Worm (Caenorhabditis elegans) whole organism, midembryonic: ENCODE data around the gene tram-1.
A peak's percentile ranks its signal among the peaks of the same experiment; 100 is the strongest.

Experiments used
- T22C8.4 ChIP-seq: fragments of 200-800 bp; sonication (Bioruptor generic); IDR thresholded peaks from 2 replicates; pipeline ENCODE4 v1.3.6; 2022; ENCODE audit warnings: missing genetic modification characterization, missing compliant biosample characterization
- cog-1 ChIP-seq: sonication (generic microtip); optimal IDR thresholded peaks from 2 replicates; lab custom pipeline; 2016; ENCODE audit warnings: missing genetic modification characterization, missing compliant biosample characterization
- flt-1 ChIP-seq: fragments of 200-800 bp; sonication (Bioruptor generic); IDR thresholded peaks from 2 replicates; pipeline ENCODE4 v1.3.6; 2022; ENCODE audit warnings: missing genetic modification characterization, missing compliant biosample characterization
- klf-2 ChIP-seq: fragments of 200-800 bp; sonication (Bioruptor generic); conservative IDR thresholded peaks from 2 replicates; pipeline ENCODE4 v1.3.6; 2022; ENCODE audit warnings: missing genetic modification reagents, missing genetic modification characterization, missing compliant biosample characterization
- med-1 ChIP-seq: sonication (generic microtip); optimal IDR thresholded peaks from 2 replicates; lab custom pipeline; 2017; ENCODE audit warnings: missing genetic modification characterization, mild to moderate bottlenecking, missing compliant biosample characterization, antibody characterized with exemption, missing genetic modification reagents; ENCODE audit not compliant: insufficient read depth
- ref-1 ChIP-seq: fragments of 200-800 bp; sonication (Bioruptor generic); conservative IDR thresholded peaks from 2 replicates; pipeline ENCODE4 v1.3.6; 2022; ENCODE audit warnings: missing genetic modification reagents, missing genetic modification characterization, missing compliant biosample characterization
- tab-1 ChIP-seq: fragments of 200-800 bp; sonication (Bioruptor generic); IDR thresholded peaks from 2 replicates; pipeline ENCODE4 v1.3.6; 2022; ENCODE audit warnings: missing genetic modification characterization, missing compliant biosample characterization
- ztf-23 ChIP-seq: fragments of 200-800 bp; sonication (Bioruptor generic); IDR thresholded peaks from 2 replicates; pipeline ENCODE4 v1.3.6; 2022; ENCODE audit warnings: missing genetic modification reagents, missing genetic modification characterization, missing compliant biosample characterization
- ztf-29 ChIP-seq: fragments of 200-800 bp; sonication (Bioruptor generic); IDR thresholded peaks from 2 replicates; pipeline ENCODE4 v1.3.6; 2022; ENCODE audit warnings: missing genetic modification reagents, missing genetic modification characterization, missing compliant biosample characterization

tram-1 gene

DNA sequence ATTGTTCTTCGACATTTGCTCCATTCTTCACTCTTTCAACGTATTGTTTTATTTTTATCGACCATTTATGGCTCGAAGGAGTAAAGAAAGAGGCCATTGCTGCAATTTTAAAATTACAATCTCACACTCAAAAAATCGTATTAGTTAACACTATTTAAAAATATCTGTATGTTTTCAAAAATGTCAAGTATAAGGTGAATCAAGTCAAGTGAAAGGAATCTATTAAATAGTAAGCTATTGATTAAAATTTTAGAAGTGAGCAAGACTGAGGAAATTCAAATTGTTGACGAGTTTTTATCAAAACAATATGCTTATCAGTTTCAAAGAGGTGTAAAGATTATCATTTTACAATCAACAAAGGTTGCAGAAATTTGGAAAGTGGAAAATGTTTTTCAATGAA, 11.4 kb upstream of the tram-1 start, which contains the start of gene F01G10.4:
Gene F01G10.4 (minus strand): TSS at position 101 of the 400 bp plus-strand sequence.
- no peak for TF ChIP-seq med-1 (GFP tag; lab: Kevin White, UChicago)
- TF ChIP-seq tab-1 = no peak
- TF ChIP-seq T22C8.4 (GFP tag; lab: Robert Waterston, UW) = no peak
- TF ChIP-seq ztf-23 (GFP tag; lab: Robert Waterston, UW) = no peak
- TF ChIP-seq klf-2 = no peak
- no peak for TF ChIP-seq ztf-29
- no peak for TF ChIP-seq cog-1 (tag; lab: Kevin White, UChicago)
- no peak for TF ChIP-seq ref-1 (GFP tag; lab: Robert Waterston, UW)
- TF ChIP-seq flt-1 (GFP tag; lab: Robert Waterston, UW) = no peak

DNA sequence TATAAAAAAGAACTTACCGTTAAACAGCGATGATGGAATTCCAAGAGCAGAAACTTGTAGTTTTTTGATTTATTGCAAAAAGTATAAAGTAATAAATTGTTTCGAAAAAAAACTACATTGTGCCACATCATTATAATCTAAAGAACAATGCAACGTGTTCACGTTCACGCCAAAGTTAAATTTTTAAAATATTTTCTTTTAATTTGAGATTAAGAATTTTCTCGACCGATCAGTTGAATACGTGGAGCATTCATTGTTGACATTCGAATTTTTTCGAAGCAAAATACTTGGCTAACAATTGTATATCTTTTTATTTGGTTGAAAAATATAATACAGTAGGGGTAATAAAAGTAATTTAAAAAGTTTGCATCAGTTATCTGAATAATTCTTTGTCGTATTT, 9.9 kb upstream of the tram-1 start, which contains the start of gene F01G10.5:
Gene F01G10.5 (minus strand): TSS at position 101 of the 400 bp plus-strand sequence.
- TF ChIP-seq ztf-23 (GFP tag; lab: Robert Waterston, UW) (no peak), flt-1 (GFP tag; lab: Robert Waterston, UW) (no peak), cog-1 (tag; lab: Kevin White, UChicago) (no peak), T22C8.4 (GFP tag; lab: Robert Waterston, UW) (no peak), tab-1 (no peak), klf-2 (no peak), ztf-29 (no peak), ref-1 (GFP tag; lab: Robert Waterston, UW) (no peak), med-1 (GFP tag; lab: Kevin White, UChicago) (no peak)

DNA sequence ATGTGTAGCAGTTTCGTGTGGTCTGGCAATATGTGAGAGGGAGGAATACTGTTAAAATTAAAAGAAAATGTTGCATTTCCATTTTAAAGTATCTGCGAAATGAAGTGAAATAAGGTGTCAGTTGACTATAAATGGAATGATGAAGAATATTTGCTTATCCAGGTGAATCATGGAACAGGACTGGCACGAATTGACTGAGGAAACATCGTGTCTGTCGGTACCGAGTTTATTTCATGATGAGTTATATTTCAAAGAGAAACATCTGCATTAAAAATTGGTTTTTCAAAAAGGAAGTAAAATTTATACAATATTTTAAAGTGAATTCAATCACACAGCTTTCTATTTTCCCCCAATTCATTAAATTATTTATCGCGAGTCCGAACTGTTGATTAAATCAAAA, 6.4 kb upstream of the tram-1 start, which contains the start of gene F01G10.6:
Gene F01G10.6 (minus strand): TSS at position 101 of the 400 bp plus-strand sequence.
- TF ChIP-seq ztf-23 (GFP tag; lab: Robert Waterston, UW) = no peak
- no peak for TF ChIP-seq flt-1 (GFP tag; lab: Robert Waterston, UW)
- no peak for TF ChIP-seq T22C8.4 (GFP tag; lab: Robert Waterston, UW)
- no peak for TF ChIP-seq ztf-29

DNA sequence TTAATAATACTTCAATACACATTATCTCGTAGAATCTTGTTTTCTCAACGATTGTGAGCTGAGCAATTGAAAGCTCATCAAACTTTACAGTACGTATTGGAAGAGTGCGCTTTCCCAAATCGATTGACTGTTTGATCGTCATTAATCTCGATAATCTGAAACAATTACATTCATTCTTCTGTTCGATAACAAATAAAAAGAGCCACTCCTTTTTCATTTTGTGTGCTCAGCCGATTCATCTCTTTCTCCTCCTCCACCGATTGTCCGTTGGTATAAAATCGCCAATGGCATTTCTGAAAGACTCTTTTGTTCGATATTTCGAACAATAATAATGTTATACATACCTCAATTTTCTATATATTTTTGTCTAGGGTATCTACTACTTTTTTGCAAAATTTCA, 2.6 kb upstream of the tram-1 start, which contains the start of gene nas-12:
Gene nas-12 (plus strand): TSS at position 301 of the 400 bp plus-strand sequence.
- TF ChIP-seq med-1 (GFP tag; lab: Kevin White, UChicago) (no peak), ref-1 (GFP tag; lab: Robert Waterston, UW) (no peak), klf-2 (no peak), T22C8.4 (GFP tag; lab: Robert Waterston, UW) (no peak), flt-1 (GFP tag; lab: Robert Waterston, UW) (no peak), tab-1 (no peak), cog-1 (tag; lab: Kevin White, UChicago) (no peak), ztf-23 (GFP tag; lab: Robert Waterston, UW) (no peak), ztf-29 (no peak)

DNA sequence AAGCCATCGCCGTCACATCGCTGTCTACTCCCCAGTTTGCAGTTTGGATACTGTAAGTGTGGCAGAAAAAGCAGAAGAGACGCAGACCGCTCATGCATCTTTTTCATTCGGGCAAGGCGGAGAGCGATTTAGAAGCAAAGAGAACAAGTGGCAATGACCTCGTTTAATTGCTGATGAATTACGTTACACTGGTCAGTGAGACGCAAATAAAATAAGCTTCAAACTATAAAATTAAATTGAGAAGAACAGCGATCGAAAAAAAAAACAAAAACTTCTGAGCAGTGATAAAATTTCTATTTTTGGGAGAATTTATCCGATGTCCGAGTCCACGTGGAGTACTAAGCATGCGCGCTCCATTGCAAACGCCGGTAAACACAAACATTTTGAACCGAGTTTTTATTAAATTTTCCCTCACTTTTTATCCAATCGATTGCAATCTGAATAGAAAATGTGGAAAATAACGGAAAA, 1.1 kb upstream of the tram-1 start, which contains the start of gene C24F3.2:
Gene C24F3.2 (plus strand): TSS at position 418 of the 468 bp plus-strand sequence.
- TF ChIP-seq ztf-23 (GFP tag; lab: Robert Waterston, UW) (no peak), klf-2 (no peak), cog-1 (tag; lab: Kevin White, UChicago) (peak; percentile 58), ref-1 (GFP tag; lab: Robert Waterston, UW) (no peak), ztf-29 (0 out of 2 replicates have a peak, but pooled peaks have one; percentile 44), tab-1 (no peak), med-1 (GFP tag; lab: Kevin White, UChicago) (no peak), T22C8.4 (GFP tag; lab: Robert Waterston, UW) (no peak), flt-1 (GFP tag; lab: Robert Waterston, UW) (no peak)

DNA sequence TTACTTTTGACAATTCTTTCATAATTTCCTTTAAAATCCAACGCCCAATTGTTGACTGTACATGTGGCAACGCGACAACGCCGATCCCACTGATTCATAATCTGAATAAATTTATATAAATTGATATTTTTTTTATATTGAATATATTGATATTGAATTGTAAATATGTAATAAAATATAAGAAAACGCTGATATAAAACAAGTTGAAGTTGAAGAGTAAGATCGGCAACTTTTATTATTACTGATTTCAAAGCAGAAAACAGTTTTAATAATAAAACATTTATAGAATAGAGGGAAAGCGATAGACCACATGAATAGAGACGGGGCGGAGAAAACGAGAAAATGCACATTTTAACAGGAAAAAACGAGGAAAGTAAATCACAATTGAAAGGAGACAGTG, 1.9 kb downstream of the tram-1 start, which contains the start of gene qns-1:
Gene qns-1 (minus strand): TSS at position 101 of the 400 bp plus-strand sequence.
- TF ChIP-seq T22C8.4 (GFP tag; lab: Robert Waterston, UW) = no peak
- TF ChIP-seq ref-1 (GFP tag; lab: Robert Waterston, UW) = no peak
- TF ChIP-seq klf-2 = no peak
- no peak for TF ChIP-seq ztf-23 (GFP tag; lab: Robert Waterston, UW)
- TF ChIP-seq tab-1 = no peak
- no peak for TF ChIP-seq flt-1 (GFP tag; lab: Robert Waterston, UW)
- TF ChIP-seq ztf-29 = no peak
- TF ChIP-seq cog-1 (tag; lab: Kevin White, UChicago) = no peak
- TF ChIP-seq med-1 (GFP tag; lab: Kevin White, UChicago) = no peak

DNA sequence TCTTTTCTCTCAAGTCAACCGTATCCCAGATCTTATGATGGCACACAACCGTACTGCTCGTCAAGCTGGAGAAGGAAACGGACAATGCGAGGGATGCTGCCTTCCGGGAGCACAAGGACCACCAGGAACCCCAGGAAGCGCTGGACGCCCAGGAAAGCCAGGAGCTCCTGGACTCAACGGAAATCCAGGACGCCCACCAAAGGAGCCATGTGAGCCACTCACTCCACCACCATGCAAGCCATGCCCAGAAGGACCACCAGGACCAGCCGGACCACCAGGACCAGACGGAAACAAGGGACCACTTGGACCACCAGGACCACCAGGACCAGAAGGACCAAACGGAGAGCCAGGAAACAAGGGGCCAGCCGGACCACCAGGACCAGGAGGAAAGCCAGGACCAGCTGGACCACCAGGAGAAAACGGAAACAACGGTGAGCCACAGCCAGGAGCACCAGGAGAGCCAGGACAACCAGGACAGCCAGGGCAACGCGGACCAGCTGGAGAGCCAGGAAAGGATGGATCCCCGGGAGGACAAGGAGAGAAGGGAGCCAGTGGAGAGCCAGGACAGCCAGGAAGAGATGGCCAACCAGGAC, 4.3 kb downstream of the tram-1 start:
- TF ChIP-seq tab-1 = no peak
- no peak for TF ChIP-seq flt-1 (GFP tag; lab: Robert Waterston, UW)
- no peak for TF ChIP-seq cog-1 (tag; lab: Kevin White, UChicago)
- TF ChIP-seq T22C8.4 (GFP tag; lab: Robert Waterston, UW) = no peak
- TF ChIP-seq klf-2 = no peak
- no peak for TF ChIP-seq ztf-29
- no peak for TF ChIP-seq ztf-23 (GFP tag; lab: Robert Waterston, UW)
- no peak for TF ChIP-seq med-1 (GFP tag; lab: Kevin White, UChicago)
- TF ChIP-seq ref-1 (GFP tag; lab: Robert Waterston, UW) = no peak

DNA sequence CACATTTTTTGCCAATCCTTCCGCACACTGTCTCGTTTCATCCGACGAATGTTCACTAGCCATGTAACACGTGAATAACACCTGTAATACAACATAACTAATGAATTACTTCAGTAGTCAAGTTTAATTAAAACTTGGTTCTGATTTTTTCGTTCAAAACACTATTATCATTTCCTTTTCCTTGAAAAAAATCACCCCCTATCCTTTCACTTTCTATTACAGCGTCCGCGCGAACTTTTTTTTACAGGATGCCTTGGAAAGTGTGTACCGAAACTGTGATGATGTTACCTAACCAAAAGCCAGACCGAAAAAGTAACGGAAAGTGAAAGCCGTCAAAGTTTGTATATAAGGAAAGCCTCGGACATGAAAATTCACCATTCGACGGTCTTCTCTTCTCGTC, 5.0 kb downstream of the tram-1 start, which contains the start of gene col-124:
Gene col-124 (plus strand): TSS at position 374 of the 400 bp plus-strand sequence.
- no peak for TF ChIP-seq ztf-23 (GFP tag; lab: Robert Waterston, UW)
- no peak for TF ChIP-seq klf-2
- TF ChIP-seq med-1 (GFP tag; lab: Kevin White, UChicago) = no peak
- no peak for TF ChIP-seq cog-1 (tag; lab: Kevin White, UChicago)
- no peak for TF ChIP-seq tab-1
- no peak for TF ChIP-seq T22C8.4 (GFP tag; lab: Robert Waterston, UW)
- TF ChIP-seq ztf-29 = no peak
- TF ChIP-seq ref-1 (GFP tag; lab: Robert Waterston, UW) = no peak
- TF ChIP-seq flt-1 (GFP tag; lab: Robert Waterston, UW) = no peak

DNA sequence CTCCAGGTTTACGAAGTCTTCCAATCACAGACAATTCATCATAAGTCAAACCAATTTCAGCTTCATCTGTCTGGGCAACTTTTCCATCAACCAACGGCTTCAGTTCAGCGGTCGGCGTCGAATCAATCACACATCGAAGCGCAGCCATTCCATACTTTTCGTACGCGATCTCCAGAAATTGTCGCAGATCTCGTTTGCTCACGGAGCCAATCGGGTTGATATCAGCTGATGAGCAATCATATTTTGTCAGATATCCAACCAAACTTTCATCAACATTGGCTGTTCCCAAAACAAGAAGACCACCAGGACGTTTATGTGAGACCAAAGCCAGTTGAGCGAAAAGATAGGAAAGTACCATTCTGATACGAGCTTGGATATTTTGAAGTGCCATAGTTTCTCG, 5.7 kb downstream of the tram-1 start:
- no peak for TF ChIP-seq med-1 (GFP tag; lab: Kevin White, UChicago)
- TF ChIP-seq ztf-23 (GFP tag; lab: Robert Waterston, UW) = no peak
- TF ChIP-seq ref-1 (GFP tag; lab: Robert Waterston, UW) = no peak
- TF ChIP-seq ztf-29 = no peak
- no peak for TF ChIP-seq flt-1 (GFP tag; lab: Robert Waterston, UW)
- TF ChIP-seq cog-1 (tag; lab: Kevin White, UChicago) = no peak
